Fruit fly (Drosophila melanogaster): ENCODE data around the gene cdm.
A peak's percentile ranks its signal among the peaks of the same experiment; 100 is the strongest.

cdm gene

DNA sequence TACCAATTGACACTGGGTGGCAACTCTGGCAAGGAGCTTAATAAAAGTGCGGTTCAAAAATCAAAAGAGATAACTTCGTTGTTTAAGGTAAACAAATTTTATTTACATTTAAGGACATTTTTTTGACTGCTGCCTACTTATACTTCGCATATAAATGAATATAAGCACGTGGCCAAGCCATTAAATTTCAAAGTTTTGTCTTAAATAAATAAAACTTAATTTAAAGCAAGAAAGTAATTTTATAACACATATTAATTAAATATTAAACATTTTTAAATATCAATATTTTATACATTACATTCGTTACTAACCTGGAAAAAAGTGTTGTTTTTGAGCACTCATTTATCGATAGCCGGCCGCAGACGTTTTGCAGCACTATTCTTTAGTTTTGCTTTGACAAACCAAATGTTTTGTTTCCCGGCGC, 5.4 kb upstream of the cdm start, which contains the start of the genes CG12321 and MED17 (continued):
- TF ChIP-seq dmrt11E (tag; optimal IDR thresholded peaks at IDR 0.05), result peak; percentile 87
- no peak for TF ChIP-seq fd102C (GFP tag; optimal IDR thresholded peaks at IDR 0.05)
- peak in 1 of 3 experiments; percentile 85 for TF ChIP-seq lola (GFP tag; optimal IDR thresholded peaks at IDR 0.05)
- no peak for TF ChIP-seq nau (GFP tag; optimal IDR thresholded peaks at IDR 0.05)
- no peak for TF ChIP-seq Dfd (GFP tag; optimal IDR thresholded peaks at IDR 0.05)
- peak; percentile 55 to 57 for TF ChIP-seq Pdp1 (GFP tag; optimal IDR thresholded peaks at IDR 0.05)
- peak; percentile 69 for TF ChIP-seq jing (GFP tag; optimal IDR thresholded peaks at IDR 0.05)
- no peak for TF ChIP-seq da (GFP tag; optimal IDR thresholded peaks at IDR 0.05)
- TF ChIP-seq CG11695 (GFP tag; IDR thresholded peaks at IDR 0.05), result peak; percentile 70
- no peak for TF ChIP-seq vnd (GFP tag; IDR thresholded peaks at IDR 0.05; ENCODE audit: partially characterized antibody)
- TF ChIP-seq CG12104 (GFP tag; optimal IDR thresholded peaks at IDR 0.05), result peak; percentile 88
- TF ChIP-seq pho (GFP tag; optimal IDR thresholded peaks at IDR 0.05), result peak; percentile 67
- peak; percentile 19 for TF ChIP-seq Antp (GFP tag; optimal IDR thresholded peaks at IDR 0.05)
- TF ChIP-seq CG2712 (tag; optimal IDR thresholded peaks at IDR 0.05), result peak; percentile 92
- TF ChIP-seq Blimp-1 (GFP tag; optimal IDR thresholded peaks at IDR 0.05), result peak; percentile 84
- no peak for TF ChIP-seq slp2 (GFP tag; optimal IDR thresholded peaks at IDR 0.05)
- peak; percentile 83 for TF ChIP-seq CG31224 (GFP tag; IDR thresholded peaks at IDR 0.05)
- TF ChIP-seq CG8388 (GFP tag; optimal IDR thresholded peaks at IDR 0.05), result peak; percentile 80
- peak; percentile 81 for TF ChIP-seq CG18011 (GFP tag; optimal IDR thresholded peaks at IDR 0.05)
- peak; percentile 85 for TF ChIP-seq CG17385 (GFP tag; optimal IDR thresholded peaks at IDR 0.05)
- peak; percentile 79 for TF ChIP-seq CG14667 (GFP tag; IDR thresholded peaks at IDR 0.05)
- TF ChIP-seq tx (GFP tag; optimal IDR thresholded peaks at IDR 0.05), result peak; percentile 61
- TF ChIP-seq Eip74EF (GFP tag; optimal IDR thresholded peaks at IDR 0.05), result peak in 1 of 2 experiments; percentile 76
- TF ChIP-seq CG10366 (GFP tag; IDR thresholded peaks at IDR 0.05), result peak; percentile 82
- TF ChIP-seq scrt (GFP tag; optimal IDR thresholded peaks at IDR 0.05), result peak; percentile 71
- TF ChIP-seq shn (GFP tag; optimal IDR thresholded peaks at IDR 0.05), result peak; percentile 34
- TF ChIP-seq CG43689 (GFP tag; IDR thresholded peaks at IDR 0.05), result no peak
- peak; percentile 94 for TF ChIP-seq Xbp1 (GFP tag; optimal IDR thresholded peaks at IDR 0.05)
- peak; percentile 40 for TF ChIP-seq CG8089 (GFP tag; optimal IDR thresholded peaks at IDR 0.05)
- TF ChIP-seq Nf-YA (GFP tag; IDR thresholded peaks at IDR 0.05), result peak; percentile 80
- TF ChIP-seq CG18599 (GFP tag; optimal IDR thresholded peaks at IDR 0.05), result peak; percentile 88
- TF ChIP-seq dimm (GFP tag; IDR thresholded peaks at IDR 0.05), result peak; percentile 54; the same call in 1 of the 2 replicates
- peak; percentile 86 for TF ChIP-seq CG9437 (GFP tag; optimal IDR thresholded peaks at IDR 0.05)
- TF ChIP-seq HmgZ (tag; optimal IDR thresholded peaks at IDR 0.05), result peak; percentile 71
- peak; percentile 79 for TF ChIP-seq CG4730 (GFP tag; IDR thresholded peaks at IDR 0.05)
- no peak for TF ChIP-seq CG9876 (GFP tag; optimal IDR thresholded peaks at IDR 0.05)
- peak; percentile 29 for TF ChIP-seq Atf-2 (GFP tag; optimal IDR thresholded peaks at IDR 0.05)
- TF ChIP-seq Chrac-16 (GFP tag; optimal IDR thresholded peaks at IDR 0.05), result peak; percentile 92
- peak; percentile 52 for TF ChIP-seq Gsc (GFP tag; IDR thresholded peaks at IDR 0.05)
- TF ChIP-seq Hsf (GFP tag; optimal IDR thresholded peaks at IDR 0.05), result peak; percentile 79
- TF ChIP-seq Drgx (GFP tag; IDR thresholded peaks at IDR 0.05), result peak; percentile 72
- TF ChIP-seq CG1832 (GFP tag; optimal IDR thresholded peaks at IDR 0.05), result no peak
- peak; percentile 76 for TF ChIP-seq Dref (GFP tag; IDR thresholded peaks at IDR 0.05)
- peak; percentile 89 for TF ChIP-seq CG18619 (GFP tag; optimal IDR thresholded peaks at IDR 0.05)
- TF ChIP-seq stc (GFP tag; IDR thresholded peaks at IDR 0.05), result peak; percentile 65
- TF ChIP-seq CG8924 (tag; optimal IDR thresholded peaks at IDR 0.05), result peak; percentile 90
- peak; percentile 82 for TF ChIP-seq CG3065 (GFP tag; optimal IDR thresholded peaks at IDR 0.05)
- peak; percentile 96 for TF ChIP-seq CG8290 (GFP tag; optimal IDR thresholded peaks at IDR 0.05)
- peak; percentile 73 to 85 for TF ChIP-seq CG8290 (tag; optimal IDR thresholded peaks at IDR 0.05)
- no peak for TF ChIP-seq HLHmδ (GFP tag; optimal IDR thresholded peaks at IDR 0.05)
- TF ChIP-seq CG10565 (GFP tag; optimal IDR thresholded peaks at IDR 0.05), result peak; percentile 41
